Worm (Caenorhabditis elegans): ENCODE data around the gene C04B4.4.

- no peak for TF ChIP-seq flt-1 (GFP tag; IDR thresholded peaks at IDR 0.05)
- TF ChIP-seq B0310.2 (tag; optimal IDR thresholded peaks at IDR 0.05) = no peak
- no peak for TF ChIP-seq ets-7 (tag; optimal IDR thresholded peaks at IDR 0.05)
- TF ChIP-seq F13C5.2 (tag; optimal IDR thresholded peaks at IDR 0.05) = no peak
- no peak for TF ChIP-seq ama-1 (optimal IDR thresholded peaks at IDR 0.05)
Observed at ce11 chrX:12282911-12283310, 7.7 kb upstream of the C04B4.4 start, which contains the start of gene C04B4.2.
